Fruit fly (Drosophila melanogaster) whole organism, prepupa: ENCODE data around the gene CG4951.
A peak's percentile ranks its signal among the peaks of the same experiment; 100 is the strongest.

Experiments
- CG10669 ChIP-seq: fragments of 200-800 bp; sonication (Bioruptor generic); optimal IDR thresholded peaks from 3 replicates; lab custom pipeline; 2018; ENCODE audit warnings: missing biosample characterization, mild to moderate bottlenecking, missing genetic modification characterization, moderate library complexity
- CG11294 ChIP-seq: fragments of 200-800 bp; sonication (Bioruptor generic); IDR thresholded peaks from 2 replicates; pipeline ENCODE4 v1.3.6; 2022; ENCODE audit warnings: missing biosample characterization, missing genetic modification characterization
- CG1621 ChIP-seq: fragments of 200-800 bp; sonication (Bioruptor generic); optimal IDR thresholded peaks from 3 replicates; lab custom pipeline; 2018; ENCODE audit warnings: missing biosample characterization, mild to moderate bottlenecking, missing genetic modification characterization
- CG16779 ChIP-seq: fragments of 200-800 bp; sonication (Bioruptor generic); optimal IDR thresholded peaks from 3 replicates; lab custom pipeline; 2017; ENCODE audit warnings: missing biosample characterization, mild to moderate bottlenecking, missing genetic modification characterization
- CG31627 ChIP-seq: fragments of 200-800 bp; sonication (Bioruptor generic); optimal IDR thresholded peaks from 3 replicates; lab custom pipeline; 2016; ENCODE audit warnings: missing biosample characterization, missing genetic modification characterization
- CG32006 ChIP-seq: fragments of 200-800 bp; sonication (Bioruptor generic); optimal IDR thresholded peaks from 3 replicates; lab custom pipeline; 2017; ENCODE audit warnings: missing biosample characterization, mild to moderate bottlenecking, missing genetic modification characterization
- CG3919 ChIP-seq: fragments of 200-800 bp; sonication (Bioruptor generic); optimal IDR thresholded peaks from 3 replicates; lab custom pipeline; 2016; ENCODE audit warnings: missing biosample characterization, missing genetic modification characterization
- CG4318 ChIP-seq: fragments of 200-800 bp; sonication (Bioruptor generic); optimal IDR thresholded peaks from 3 replicates; lab custom pipeline; 2017; ENCODE audit warnings: missing biosample characterization, mild to moderate bottlenecking, missing genetic modification characterization
- CG6163 ChIP-seq: fragments of 200-800 bp; sonication (Bioruptor generic); IDR thresholded peaks from 3 replicates; pipeline ENCODE4 v1.3.6; 2022; ENCODE audit warnings: missing biosample characterization, missing genetic modification characterization
- CG6792 ChIP-seq: fragments of 200-800 bp; sonication (Bioruptor generic); optimal IDR thresholded peaks from 3 replicates; lab custom pipeline; 2016; ENCODE audit warnings: missing biosample characterization, missing genetic modification characterization
- CG6808 ChIP-seq: fragments of 200-800 bp; sonication (Bioruptor generic); optimal IDR thresholded peaks from 3 replicates; lab custom pipeline; 2017; ENCODE audit warnings: missing biosample characterization, missing genetic modification characterization, mild to moderate bottlenecking, moderate library complexity, missing genetic modification reagents
- CG6854 ChIP-seq: fragments of 200-800 bp; sonication (Bioruptor generic); optimal IDR thresholded peaks from 2 replicates; lab custom pipeline; 2017; ENCODE audit warnings: missing biosample characterization, mild to moderate bottlenecking, missing genetic modification characterization
- CG7368 ChIP-seq: fragments of 200-800 bp; sonication (Bioruptor generic); optimal IDR thresholded peaks from 3 replicates; lab custom pipeline; 2016; ENCODE audit warnings: missing biosample characterization, missing genetic modification characterization
- CG8119 ChIP-seq: fragments of 200-800 bp; sonication (Bioruptor generic); IDR thresholded peaks from 3 replicates; pipeline ENCODE4 v1.3.6; 2022; ENCODE audit warnings: missing biosample characterization, missing genetic modification characterization
- CG8319 ChIP-seq: fragments of 200-800 bp; sonication (Bioruptor generic); optimal IDR thresholded peaks from 3 replicates; lab custom pipeline; 2016; ENCODE audit warnings: missing biosample characterization, missing genetic modification characterization
- CG9139 ChIP-seq: fragments of 200-800 bp; sonication (Bioruptor generic); optimal IDR thresholded peaks from 3 replicates; lab custom pipeline; 2017; ENCODE audit warnings: missing biosample characterization, mild to moderate bottlenecking, missing genetic modification characterization
- Eip78C ChIP-seq: fragments of 200-800 bp; sonication (Bioruptor generic); peaks from one replicate; lab custom pipeline; 2016; ENCODE audit warnings: missing biosample characterization, missing genetic modification characterization
- Eip93F ChIP-seq: fragments of 200-800 bp; sonication (Bioruptor generic); optimal IDR thresholded peaks from 2 replicates; lab custom pipeline; 2016; ENCODE audit warnings: missing biosample characterization, mild to moderate bottlenecking, missing genetic modification characterization
- Ets21C ChIP-seq: fragments of 200-800 bp; sonication (Bioruptor generic); optimal IDR thresholded peaks from 3 replicates; lab custom pipeline; 2016; ENCODE audit warnings: missing biosample characterization, missing genetic modification characterization
- Gug ChIP-seq: fragments of 200-800 bp; sonication (Bioruptor generic); IDR thresholded peaks from 2 replicates; pipeline ENCODE4 v1.3.6; 2022; ENCODE audit warnings: missing biosample characterization, missing genetic modification characterization
- Hr4 ChIP-seq: fragments of 200-800 bp; sonication (Bioruptor generic); optimal IDR thresholded peaks from 3 replicates; lab custom pipeline; 2016; ENCODE audit warnings: missing biosample characterization, missing genetic modification characterization
- Met ChIP-seq: fragments of 200-800 bp; sonication (Bioruptor generic); optimal IDR thresholded peaks from 3 replicates; lab custom pipeline; 2016; ENCODE audit warnings: missing biosample characterization, missing genetic modification characterization
- Sox14 ChIP-seq: fragments of 200-800 bp; sonication (Bioruptor generic); optimal IDR thresholded peaks from 3 replicates; lab custom pipeline; 2016; ENCODE audit warnings: missing biosample characterization, missing genetic modification characterization
- Sox15 ChIP-seq: fragments of 200-800 bp; sonication (Bioruptor generic); optimal IDR thresholded peaks from 3 replicates; lab custom pipeline; 2016; ENCODE audit warnings: missing biosample characterization, missing genetic modification characterization
- acj6 ChIP-seq: fragments of 200-800 bp; sonication (Bioruptor generic); optimal IDR thresholded peaks from 3 replicates; lab custom pipeline; 2016; ENCODE audit warnings: missing biosample characterization, missing genetic modification characterization
- cyc ChIP-seq: fragments of 200-800 bp; sonication (Bioruptor generic); optimal IDR thresholded peaks from 3 replicates; lab custom pipeline; 2016; ENCODE audit warnings: missing biosample characterization, missing genetic modification characterization
- eg ChIP-seq: fragments of 200-800 bp; sonication (Bioruptor generic); IDR thresholded peaks from 3 replicates; pipeline ENCODE4 v1.3.6; 2022; ENCODE audit warnings: missing biosample characterization, missing genetic modification characterization
- esn ChIP-seq: fragments of 200-800 bp; sonication (Bioruptor generic); optimal IDR thresholded peaks from 2 replicates; lab custom pipeline; 2016; ENCODE audit warnings: missing biosample characterization, mild to moderate bottlenecking, missing genetic modification characterization, moderate library complexity
- fd59A ChIP-seq: fragments of 200-800 bp; sonication (Bioruptor generic); optimal IDR thresholded peaks from 2 replicates; lab custom pipeline; 2017; ENCODE audit warnings: missing biosample characterization, mild to moderate bottlenecking, missing genetic modification characterization, missing genetic modification reagents
- fkh ChIP-seq: fragments of 200-800 bp; sonication (Bioruptor generic); optimal IDR thresholded peaks from 3 replicates; lab custom pipeline; 2017; ENCODE audit warnings: missing biosample characterization, mild to moderate bottlenecking, missing genetic modification characterization, moderate library complexity
- net ChIP-seq: fragments of 200-800 bp; sonication (Bioruptor generic); optimal IDR thresholded peaks from 3 replicates; lab custom pipeline; 2016; ENCODE audit warnings: missing biosample characterization, missing genetic modification characterization
- pdm3 ChIP-seq: fragments of 200-800 bp; sonication (Bioruptor generic); optimal IDR thresholded peaks from 3 replicates; lab custom pipeline; 2016; ENCODE audit warnings: missing biosample characterization, missing genetic modification characterization
- spab ChIP-seq: fragments of 200-800 bp; sonication (Bioruptor generic); optimal IDR thresholded peaks from 2 replicates; lab custom pipeline; 2017; ENCODE audit warnings: missing biosample characterization, mild to moderate bottlenecking, missing genetic modification characterization, missing genetic modification reagents
- svp ChIP-seq: fragments of 200-800 bp; sonication (Bioruptor generic); peaks from one replicate; lab custom pipeline; 2016; ENCODE audit warnings: missing biosample characterization, missing genetic modification characterization
- topi ChIP-seq: fragments of 200-800 bp; sonication (Bioruptor generic); optimal IDR thresholded peaks from 3 replicates; lab custom pipeline; 2016; ENCODE audit warnings: missing biosample characterization, missing genetic modification characterization
- vri ChIP-seq: fragments of 200-800 bp; sonication (Bioruptor generic); optimal IDR thresholded peaks from 3 replicates; lab custom pipeline; 2016; ENCODE audit warnings: missing biosample characterization, mild to moderate bottlenecking, missing genetic modification characterization

The CG4951 gene

dm6 chr3R:27922673-27923175 lies 31.2 kb downstream of the CG4951 start, which contains the start of gene RpL4 (continued):
- peak; percentile 76 for TF ChIP-seq svp
- TF ChIP-seq topi (GFP tag; lab: Kevin White, UChicago), result peak; percentile 77
- TF ChIP-seq CG3919 (GFP tag; lab: Kevin White, UChicago), result peak; percentile 87
- peak; percentile 50 for TF ChIP-seq CG8319 (GFP tag; lab: Kevin White, UChicago)
- peak; percentile 82 for TF ChIP-seq eg (GFP tag; lab: Robert Waterston, UW)
- TF ChIP-seq fd59A (GFP tag; lab: Kevin White, UChicago), result peak; percentile 59
- TF ChIP-seq vri (GFP tag; lab: Kevin White, UChicago), result peak; percentile 79
- TF ChIP-seq CG1621 (tag; lab: Kevin White, UChicago), result peak; percentile 70
- TF ChIP-seq cyc (GFP tag; lab: Kevin White, UChicago), result peak; percentile 70
- TF ChIP-seq spab (GFP tag; lab: Kevin White, UChicago), result peak; percentile 40
- TF ChIP-seq CG6163 (GFP tag; lab: Robert Waterston, UW), result peak; percentile 89
- TF ChIP-seq Met (GFP tag; lab: Kevin White, UChicago), result peak; percentile 85
- peak; percentile 17 for TF ChIP-seq Ets21C (GFP tag; lab: Kevin White, UChicago)
- TF ChIP-seq CG4318 (GFP tag; lab: Kevin White, UChicago), result no peak
- peak; percentile 10 for TF ChIP-seq Sox15 (GFP tag; lab: Kevin White, UChicago)

- no peak for TF ChIP-seq spab (GFP tag; lab: Kevin White, UChicago)
- no peak for TF ChIP-seq acj6 (GFP tag; lab: Kevin White, UChicago)
- no peak for TF ChIP-seq CG11294 (GFP tag; lab: Robert Waterston, UW)
- TF ChIP-seq CG4318 (GFP tag; lab: Kevin White, UChicago), result no peak
- no peak for TF ChIP-seq Eip93F (GFP tag; lab: Kevin White, UChicago)
- no peak for TF ChIP-seq Ets21C (GFP tag; lab: Kevin White, UChicago)
- no peak for TF ChIP-seq Sox14 (GFP tag; lab: Kevin White, UChicago)
- TF ChIP-seq CG8319 (GFP tag; lab: Kevin White, UChicago), result no peak
- TF ChIP-seq CG32006 (GFP tag; lab: Kevin White, UChicago), result no peak
Observed at dm6 chr3R:27921982-27922672, 31.8 kb downstream of the CG4951 start, which contains the start of gene BCAS2. BCAS2 (minus strand) TSS chr3R:27922356.

dm6 chr3R:27920883-27921282 lies 33.0 kb downstream of the CG4951 start, which contains the start of gene CG12259:
CG12259 (minus strand) TSS chr3R:27921089.
- no peak for TF ChIP-seq topi (GFP tag; lab: Kevin White, UChicago)
- TF ChIP-seq pdm3 (GFP tag; lab: Kevin White, UChicago), result no peak
- no peak for TF ChIP-seq Gug (GFP tag; lab: Robert Waterston, UW)
- TF ChIP-seq CG31627, result no peak
- TF ChIP-seq Eip78C (GFP tag; lab: Kevin White, UChicago), result peak; percentile 26
- TF ChIP-seq CG9139 (GFP tag; lab: Kevin White, UChicago), result no peak
- TF ChIP-seq fkh (GFP tag; lab: Kevin White, UChicago), result peak; percentile 85
- TF ChIP-seq CG6808 (GFP tag; lab: Kevin White, UChicago), result no peak
- no peak for TF ChIP-seq CG6792
- peak; percentile 13 for TF ChIP-seq esn (GFP tag; lab: Kevin White, UChicago)
- TF ChIP-seq Hr4, result no peak
- no peak for TF ChIP-seq CG10669 (GFP tag; lab: Kevin White, UChicago)
- TF ChIP-seq net (GFP tag; lab: Kevin White, UChicago), result no peak
- TF ChIP-seq CG7368 (GFP tag; lab: Kevin White, UChicago), result no peak
- TF ChIP-seq CG6854, result no peak
- TF ChIP-seq CG1621 (tag; lab: Kevin White, UChicago), result no peak
- TF ChIP-seq CG16779 (tag; lab: Kevin White, UChicago), result no peak
- no peak for TF ChIP-seq CG8119 (GFP tag; lab: Robert Waterston, UW)
- TF ChIP-seq, all 60 proteins: peak for 3
